Worm (Caenorhabditis elegans): Measurements from ENCODE around the gene afmd-2.

DNA sequence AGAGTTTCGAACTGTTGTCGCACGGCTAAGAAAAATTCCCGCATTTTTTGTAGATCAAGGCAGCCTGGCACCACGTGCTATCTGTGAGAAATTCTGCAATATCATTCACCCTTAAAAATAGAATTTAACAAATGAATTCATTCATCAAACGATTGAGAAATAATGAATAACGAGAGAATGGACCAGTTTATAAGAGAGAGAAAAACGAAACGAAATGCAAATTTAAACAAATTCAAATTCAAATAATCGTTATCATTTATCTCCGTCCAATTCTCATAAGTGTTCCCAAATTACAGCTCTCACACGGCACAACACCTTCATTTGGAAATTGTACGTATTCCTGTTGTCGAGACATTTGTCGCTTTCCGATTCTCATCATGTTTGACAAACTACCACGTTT lies 3.9 kb upstream of the afmd-2 start, which contains the start of gene seld-1:
- TF ChIP-seq dao-5 (tag; optimal IDR thresholded peaks at IDR 0.05) = no peak
- no peak for TF ChIP-seq him-1 (tag; optimal IDR thresholded peaks at IDR 0.05)
- TF ChIP-seq W03F9.2 (tag; optimal IDR thresholded peaks at IDR 0.05) = no peak
